Fruit fly (Drosophila melanogaster) whole organism, embryonic: ENCODE measurements around the gene CG18081.

Experiments used
- CG10979 ChIP-seq: fragments of 200-800 bp; sonication (Bioruptor generic); optimal IDR thresholded peaks from 2 replicates; lab custom pipeline; 2018; ENCODE audit warnings: missing biosample characterization, mild to moderate bottlenecking, missing genetic modification characterization, moderate library complexity
- CG11085 ChIP-seq: fragments of 200-800 bp; sonication (Bioruptor generic); IDR thresholded peaks from 2 replicates; pipeline ENCODE4 v1.3.6; 2022; ENCODE audit warnings: missing biosample characterization, missing genetic modification characterization
- CG12391 ChIP-seq: fragments of 200-800 bp; sonication (Bioruptor generic); optimal IDR thresholded peaks from 3 replicates; lab custom pipeline; 2018; ENCODE audit warnings: missing biosample characterization, mild to moderate bottlenecking, missing genetic modification characterization, moderate library complexity
- CG13775 ChIP-seq: fragments of 200-800 bp; sonication (Bioruptor generic); optimal IDR thresholded peaks from 3 replicates; lab custom pipeline; 2017; ENCODE audit warnings: missing biosample characterization, mild to moderate bottlenecking, missing genetic modification characterization
- CG14710 ChIP-seq: fragments of 200-800 bp; sonication (Bioruptor generic); optimal IDR thresholded peaks from 3 replicates; lab custom pipeline; 2019; ENCODE audit warnings: missing biosample characterization, mild to moderate bottlenecking, missing genetic modification characterization, moderate library complexity
- CG15479 ChIP-seq: fragments of 200-800 bp; sonication (Bioruptor generic); optimal IDR thresholded peaks from 3 replicates; lab custom pipeline; 2019; ENCODE audit warnings: missing biosample characterization, mild to moderate bottlenecking, missing genetic modification characterization, moderate library complexity
- CG15696 ChIP-seq: fragments of 200-800 bp; sonication (Bioruptor generic); optimal IDR thresholded peaks from 2 replicates; lab custom pipeline; 2019; ENCODE audit warnings: missing biosample characterization, mild to moderate bottlenecking, missing genetic modification characterization, moderate library complexity
- CG17186 ChIP-seq: fragments of 200-800 bp; sonication (Bioruptor generic); optimal IDR thresholded peaks from 3 replicates; lab custom pipeline; 2017; ENCODE audit warnings: missing biosample characterization, missing genetic modification reagents, missing genetic modification characterization
- CG17361 ChIP-seq: fragments of 200-800 bp; sonication (Bioruptor generic); IDR thresholded peaks from 3 replicates; pipeline ENCODE4 v1.3.6; 2022; ENCODE audit warnings: missing biosample characterization, missing genetic modification characterization
- CG17802 ChIP-seq: fragments of 200-800 bp; sonication (Bioruptor generic); optimal IDR thresholded peaks from 2 replicates; lab custom pipeline; 2018; ENCODE audit warnings: missing biosample characterization, mild to moderate bottlenecking, missing genetic modification characterization, moderate library complexity
- CG17829 ChIP-seq: fragments of 200-800 bp; optimal IDR thresholded peaks from 2 replicates; lab custom pipeline; 2019; ENCODE audit warnings: missing biosample characterization, mild to moderate bottlenecking, missing genetic modification characterization, moderate library complexity
- CG18262 ChIP-seq: fragments of 200-800 bp; optimal IDR thresholded peaks from 3 replicates; lab custom pipeline; 2019; ENCODE audit warnings: missing biosample characterization, mild to moderate bottlenecking, missing genetic modification characterization, moderate library complexity
- CG18599 ChIP-seq: fragments of 200-800 bp; sonication (Bioruptor generic); optimal IDR thresholded peaks from 3 replicates; lab custom pipeline; 2017; ENCODE audit warnings: missing biosample characterization, missing genetic modification characterization, mild to moderate bottlenecking, moderate library complexity, missing genetic modification reagents
- CG2199 ChIP-seq: fragments of 200-800 bp; sonication (Bioruptor generic); IDR thresholded peaks from 3 replicates; pipeline ENCODE4 v1.3.6; 2022; ENCODE audit warnings: missing biosample characterization, missing genetic modification characterization
- CG2712 ChIP-seq: fragments of 200-800 bp; optimal IDR thresholded peaks from 3 replicates; lab custom pipeline; 2019; ENCODE audit warnings: missing biosample characterization, mild to moderate bottlenecking, missing genetic modification characterization, moderate library complexity
- CG31365 ChIP-seq: fragments of 200-800 bp; sonication (Bioruptor generic); optimal IDR thresholded peaks from 2 replicates; lab custom pipeline; 2018; ENCODE audit warnings: missing biosample characterization, mild to moderate bottlenecking, missing genetic modification characterization
- CG4404 ChIP-seq: fragments of 200-800 bp; sonication (Bioruptor generic); IDR thresholded peaks from 2 replicates; pipeline ENCODE4 v1.3.6; 2022; ENCODE audit warnings: missing biosample characterization, missing genetic modification characterization
- CG7963 ChIP-seq: fragments of 200-800 bp; sonication (Bioruptor generic); IDR thresholded peaks from 3 replicates; pipeline ENCODE4 v1.3.6; 2022; ENCODE audit warnings: missing biosample characterization, missing genetic modification characterization; ENCODE audit not compliant: partially characterized antibody
- CTCF ChIP-seq: fragments of 200-800 bp; sonication (Bioruptor generic); optimal IDR thresholded peaks from 2 replicates; lab custom pipeline; 2017; ENCODE audit warnings: missing biosample characterization, mild to moderate bottlenecking, missing genetic modification characterization, moderate library complexity
- Ets65A ChIP-seq: fragments of 200-800 bp; sonication (Bioruptor generic); peaks from one replicate; lab custom pipeline; 2016; ENCODE audit warnings: missing biosample characterization, missing genetic modification characterization
- Gsc ChIP-seq: fragments of 200-800 bp; sonication (Bioruptor generic); IDR thresholded peaks from 2 replicates; pipeline ENCODE4 v1.3.6; 2022; ENCODE audit warnings: missing biosample characterization, missing genetic modification characterization
- Oaz ChIP-seq: fragments of 200-800 bp; sonication (Bioruptor generic); IDR thresholded peaks from 2 replicates; pipeline ENCODE4 v1.3.6; 2022; ENCODE audit warnings: missing biosample characterization, missing genetic modification characterization
- Sry-β ChIP-seq: fragments of 200-800 bp; sonication (Bioruptor generic); optimal IDR thresholded peaks from 2 replicates; lab custom pipeline; 2018; ENCODE audit warnings: missing biosample characterization, mild to moderate bottlenecking, missing genetic modification characterization, moderate library complexity
- Stat92E ChIP-seq, 3 experiments: fragments of >200 bp in 2 of 3; fragments of 200-800 bp in 1 of 3; sonication (Bioruptor generic) in 1 of 3; optimal IDR thresholded peaks; 2 replicates each; lab custom pipeline; 2017 to 2019; ENCODE audit warnings: missing biosample characterization in 3 of 3, missing genetic modification characterization in 3 of 3, mild to moderate bottlenecking in 1 of 3, moderate library complexity in 1 of 3
- dmrt11E ChIP-seq: fragments of 200-800 bp; sonication (Bioruptor generic); optimal IDR thresholded peaks from 3 replicates; lab custom pipeline; 2018; ENCODE audit warnings: missing biosample characterization, mild to moderate bottlenecking, missing genetic modification characterization, moderate library complexity
- eve ChIP-seq, 2 experiments: fragments of >200 bp; optimal IDR thresholded peaks; 2 replicates each; lab custom pipeline; 2017; ENCODE audit warnings: missing biosample characterization in 2 of 2, missing genetic modification characterization in 2 of 2
- fd96Cb ChIP-seq: fragments of 200-800 bp; sonication (Bioruptor generic); optimal IDR thresholded peaks from 2 replicates; lab custom pipeline; 2018; ENCODE audit warnings: missing biosample characterization, mild to moderate bottlenecking, missing genetic modification characterization, moderate library complexity
- gcm ChIP-seq: fragments of 200-800 bp; sonication (Bioruptor generic); optimal IDR thresholded peaks from 2 replicates; lab custom pipeline; 2019; ENCODE audit warnings: missing biosample characterization, mild to moderate bottlenecking, missing genetic modification characterization, moderate library complexity
- gem ChIP-seq: fragments of 200-800 bp; sonication (Bioruptor generic); optimal IDR thresholded peaks from 2 replicates; lab custom pipeline; 2019; ENCODE audit warnings: missing biosample characterization, mild to moderate bottlenecking, missing genetic modification characterization, moderate library complexity
- gfzf ChIP-seq: fragments of 200-800 bp; sonication (Bioruptor generic); optimal IDR thresholded peaks from 2 replicates; lab custom pipeline; 2016; ENCODE audit warnings: missing biosample characterization, mild to moderate bottlenecking, missing genetic modification characterization, moderate library complexity
- grau ChIP-seq: fragments of 200-800 bp; optimal IDR thresholded peaks from 3 replicates; lab custom pipeline; 2019; ENCODE audit warnings: missing biosample characterization, mild to moderate bottlenecking, missing genetic modification characterization, moderate library complexity
- grn ChIP-seq: fragments of 200-800 bp; sonication (Bioruptor generic); optimal IDR thresholded peaks from 3 replicates; lab custom pipeline; 2017; ENCODE audit warnings: missing biosample characterization, missing genetic modification characterization
- h ChIP-seq: fragments of >200 bp; optimal IDR thresholded peaks from 2 replicates; lab custom pipeline; 2017
- hbn ChIP-seq: fragments of 200-800 bp; sonication (Bioruptor generic); IDR thresholded peaks from 2 replicates; pipeline ENCODE4 v1.3.6; 2022; ENCODE audit warnings: missing biosample characterization, missing genetic modification characterization; ENCODE audit not compliant: partially characterized antibody
- hkb ChIP-seq, 2 experiments: fragments of 200-800 bp in 1 of 2; fragments of >200 bp in 1 of 2; sonication (Bioruptor generic) in 1 of 2; IDR thresholded peaks in 1 of 2; optimal IDR thresholded peaks in 1 of 2; 2 replicates each; pipeline versions ENCODE4 v1.3.6 to Lab custom; 2017 to 2022; ENCODE audit warnings: missing biosample characterization in 1 of 2, missing genetic modification characterization in 1 of 2
- jumu ChIP-seq: fragments of 200-800 bp; sonication (Bioruptor generic); optimal IDR thresholded peaks from 3 replicates; lab custom pipeline; 2016; ENCODE audit warnings: missing biosample characterization, missing genetic modification characterization
- lola ChIP-seq, 3 experiments: fragments of >200 bp in 2 of 3; fragments of 200-800 bp in 1 of 3; sonication (Bioruptor generic) in 1 of 3; optimal IDR thresholded peaks; 2 replicates each; lab custom pipeline; 2017 to 2019; ENCODE audit warnings: missing biosample characterization in 3 of 3, missing genetic modification characterization in 3 of 3, mild to moderate bottlenecking in 1 of 3, moderate library complexity in 1 of 3
- otp ChIP-seq: fragments of 200-800 bp; sonication (Bioruptor generic); IDR thresholded peaks from 3 replicates; pipeline ENCODE4, ENCODE4 v1.3.6; 2022; ENCODE audit warnings: missing biosample characterization, missing genetic modification characterization
- peb ChIP-seq: fragments of 200-800 bp; sonication (Bioruptor generic); IDR thresholded peaks from 2 replicates; pipeline ENCODE4 v1.3.6; 2022; ENCODE audit warnings: missing biosample characterization, missing genetic modification characterization
- sens ChIP-seq: fragments of 200-800 bp; sonication (Bioruptor generic); peaks from one replicate; lab custom pipeline; 2016; ENCODE audit warnings: missing biosample characterization, missing genetic modification characterization
- sima ChIP-seq: fragments of 200-800 bp; sonication (Bioruptor generic); optimal IDR thresholded peaks from 2 replicates; lab custom pipeline; 2016; ENCODE audit warnings: missing biosample characterization, missing genetic modification characterization
- sr ChIP-seq: fragments of 200-800 bp; sonication (Bioruptor generic); IDR thresholded peaks from 3 replicates; pipeline ENCODE4 v1.3.6; 2022; ENCODE audit warnings: missing biosample characterization, missing genetic modification characterization
- stwl ChIP-seq: fragments of 200-800 bp; sonication (Bioruptor generic); optimal IDR thresholded peaks from 3 replicates; lab custom pipeline; 2018; ENCODE audit warnings: missing biosample characterization, mild to moderate bottlenecking, missing genetic modification characterization, moderate library complexity
- tna ChIP-seq: fragments of 200-800 bp; sonication (Bioruptor generic); IDR thresholded peaks from 2 replicates; pipeline ENCODE4 v1.3.6; 2022; ENCODE audit warnings: missing biosample characterization, missing genetic modification characterization; ENCODE audit not compliant: partially characterized antibody
- unpg ChIP-seq: fragments of 200-800 bp; sonication (Bioruptor generic); optimal IDR thresholded peaks from 3 replicates; lab custom pipeline; 2018; ENCODE audit warnings: missing biosample characterization, mild to moderate bottlenecking, missing genetic modification characterization, moderate library complexity
- zf30C ChIP-seq: fragments of 200-800 bp; sonication (Bioruptor generic); optimal IDR thresholded peaks from 3 replicates; lab custom pipeline; 2018; ENCODE audit warnings: missing biosample characterization, mild to moderate bottlenecking, missing genetic modification characterization
- zfh1 ChIP-seq: fragments of 200-800 bp; sonication (Bioruptor generic); IDR thresholded peaks from 3 replicates; pipeline ENCODE4 v1.3.6; 2022; ENCODE audit warnings: missing biosample characterization, missing genetic modification characterization

The CG18081 gene

DNA sequence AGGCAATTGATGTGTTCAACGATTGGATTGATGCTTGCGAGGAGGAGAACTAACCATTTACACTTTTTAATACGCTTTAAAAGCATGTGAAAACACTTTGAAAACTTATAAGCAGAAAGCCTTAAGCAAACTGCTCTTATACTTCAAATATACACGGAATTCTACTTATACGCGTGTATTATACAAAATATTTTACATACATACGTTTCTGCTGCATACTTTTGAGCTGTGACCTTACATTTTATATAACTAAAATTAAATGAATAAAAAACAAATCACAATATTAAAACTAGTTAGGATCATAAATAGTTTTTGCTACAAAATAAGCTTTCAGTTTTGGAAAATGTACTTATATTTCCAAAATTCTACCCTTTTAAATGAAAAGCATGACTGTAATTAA lies 26.5 kb downstream of the CG18081 start (continued):
- TF ChIP-seq zfh1 (GFP tag; lab: Robert Waterston, UW), result no peak
- TF ChIP-seq CG17186 (GFP tag; lab: Kevin White, UChicago), result no peak
- TF ChIP-seq CTCF (GFP tag; lab: Kevin White, UChicago), result peak; percentile 60
- TF ChIP-seq CG7963 (GFP tag; lab: Robert Waterston, UW), result 0 out of 3 replicates have a peak, but pooled peaks have one; percentile 5
- TF ChIP-seq peb, result no peak
- TF ChIP-seq CG13775 (GFP tag; lab: Kevin White, UChicago), result no peak
- TF ChIP-seq CG17802 (tag; lab: Kevin White, UChicago), result no peak
- no peak for TF ChIP-seq CG11085 (GFP tag; lab: Robert Waterston, UW)
- peak; percentile 30 for TF ChIP-seq stwl (tag; lab: Kevin White, UChicago)
- TF ChIP-seq CG2199, result peak; percentile 68
- no peak for TF ChIP-seq jumu
- TF ChIP-seq unpg (GFP tag; lab: Kevin White, UChicago), result no peak
- no peak for TF ChIP-seq sr (GFP tag; lab: Robert Waterston, UW)
- TF ChIP-seq CG31365 (tag; lab: Kevin White, UChicago), result no peak
- no peak for TF ChIP-seq hbn (GFP tag; lab: Robert Waterston, UW)
- TF ChIP-seq, all 482 proteins: peak for 8

DNA sequence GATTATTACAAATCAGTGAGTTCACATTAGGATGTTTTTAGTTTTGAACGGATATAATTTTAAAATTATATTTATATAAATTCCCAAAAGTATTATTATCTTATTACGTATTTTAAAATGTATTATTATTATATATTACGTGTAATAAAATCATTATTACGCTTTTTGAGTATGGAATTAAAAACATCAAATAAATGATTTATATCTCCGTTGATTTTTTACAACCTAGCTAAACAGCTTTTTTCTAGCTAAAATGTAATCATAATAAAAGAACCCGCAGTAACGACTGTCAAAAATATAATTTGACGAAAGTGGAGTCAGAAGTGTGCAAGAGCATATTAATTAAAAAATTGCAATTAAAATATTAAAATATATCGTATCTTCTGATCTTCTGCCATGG lies 27.2 kb downstream of the CG18081 start, which contains the start of gene CG6244:
TSS of gene CG6244 (plus strand) at position 301 of the 400 bp plus-strand sequence.
- peak; percentile 8 for TF ChIP-seq Sry-β (GFP tag; lab: Kevin White, UChicago)
- no peak for TF ChIP-seq gcm

dm6 chr3L:15802655-15803054 lies 32.5 kb downstream of the CG18081 start:
- TF ChIP-seq Stat92E (GFP tag; optimal IDR thresholded peaks at IDR 0.05; lab: Kevin White, UChicago), result no peak
- 0 out of 3 replicates have a peak, but pooled peaks have one; percentile 36 for TF ChIP-seq zfh1 (GFP tag; lab: Robert Waterston, UW)
- peak; percentile 5 for TF ChIP-seq CG14710 (tag; lab: Kevin White, UChicago)
- TF ChIP-seq CG15479, result no peak
- TF ChIP-seq sens (GFP tag; lab: Kevin White, UChicago), result peak; percentile 51
- no peak for TF ChIP-seq sima (GFP tag; lab: Kevin White, UChicago)
- no peak for TF ChIP-seq fd96Cb (tag; lab: Kevin White, UChicago)
- TF ChIP-seq Oaz, result no peak
- TF ChIP-seq CG15696 (tag; lab: Kevin White, UChicago), result peak; percentile 52
- no peak for TF ChIP-seq CG18599 (GFP tag; lab: Kevin White, UChicago)
- TF ChIP-seq CG18262 (tag; lab: Kevin White, UChicago), result peak; percentile 44
- peak; percentile 64 for TF ChIP-seq dmrt11E (tag; lab: Kevin White, UChicago)
- TF ChIP-seq Ets65A (GFP tag; lab: Kevin White, UChicago), result peak; percentile 39
- 0 out of 3 replicates have a peak, but pooled peaks have one; percentile 35 for TF ChIP-seq CG17361 (GFP tag; lab: Robert Waterston, UW)
- TF ChIP-seq zf30C (GFP tag; lab: Kevin White, UChicago), result peak; percentile 75
- TF ChIP-seq CG10979, result peak; percentile 31
- TF ChIP-seq lola (GFP tag; optimal IDR thresholded peaks at IDR 0.05; lab: Kevin White, UChicago), result peak in 1 of 3 experiments; percentile 39
- TF ChIP-seq CG13775 (GFP tag; lab: Kevin White, UChicago), result peak; percentile 9
- peak; percentile 46 for TF ChIP-seq CG2712 (tag; lab: Kevin White, UChicago)
- no peak for TF ChIP-seq otp (GFP tag; lab: Robert Waterston, UW)
- no peak for TF ChIP-seq grn
- TF ChIP-seq h (lab: Kevin White, UChicago), result no peak
- peak; percentile 53 for TF ChIP-seq CG17829 (tag; lab: Kevin White, UChicago)
- TF ChIP-seq tna, result no peak
- no peak for TF ChIP-seq gfzf (GFP tag; lab: Kevin White, UChicago)
- TF ChIP-seq hkb (optimal IDR thresholded peaks at IDR 0.05; lab: Kevin White, UChicago), result no peak
- TF ChIP-seq hkb (GFP tag; IDR thresholded peaks at IDR 0.05; lab: Robert Waterston, UW), result no peak
- no peak for TF ChIP-seq Gsc
- peak in 1 of 2 experiments; percentile 36 for TF ChIP-seq eve (GFP tag; optimal IDR thresholded peaks at IDR 0.05; lab: Kevin White, UChicago)
- TF ChIP-seq grau (tag; lab: Kevin White, UChicago), result peak; percentile 6
- peak; percentile 34 for TF ChIP-seq gem
- TF ChIP-seq CG4404 (GFP tag; lab: Robert Waterston, UW), result peak; percentile 14; the same call in 1 of the 2 replicates
- peak; percentile 37 for TF ChIP-seq CG12391 (tag; lab: Kevin White, UChicago)
